Worm (Caenorhabditis elegans): ENCODE measurements around the gene Y57G11B.8.

ce11 chrIV:14586759-14587158 is 8.3 kb upstream of the Y57G11B.8 start:
- TF ChIP-seq cog-1 (tag; optimal IDR thresholded peaks at IDR 0.05) (no peak), flt-1 (GFP tag; IDR thresholded peaks at IDR 0.05) (no peak), ref-1 (GFP tag; conservative IDR thresholded peaks at IDR 0.05) (no peak), tab-1 (GFP tag; IDR thresholded peaks at IDR 0.05) (no peak), T22C8.4 (GFP tag; IDR thresholded peaks at IDR 0.05) (no peak), ztf-23 (GFP tag; IDR thresholded peaks at IDR 0.05) (no peak), med-1 (GFP tag; optimal IDR thresholded peaks at IDR 0.05; ENCODE audit: insufficient read depth) (no peak)
